Worm (Caenorhabditis elegans): ENCODE results near the gene gst-32.

gst-32 gene

ce11 chrII:15190971-15191370 is 12.6 kb upstream of the gst-32 start:
- no peak for TF ChIP-seq nhr-12 (tag; optimal IDR thresholded peaks at IDR 0.05)
- TF ChIP-seq nhr-11 (tag; optimal IDR thresholded peaks at IDR 0.05), result no peak
- TF ChIP-seq elt-2 (tag; optimal IDR thresholded peaks at IDR 0.05), result peak; percentile 66
- TF ChIP-seq fkh-10 (GFP tag; optimal IDR thresholded peaks at IDR 0.05), result no peak
- TF ChIP-seq mep-1 (tag; optimal IDR thresholded peaks at IDR 0.05), result no peak
- TF ChIP-seq unc-62 (GFP tag; optimal IDR thresholded peaks at IDR 0.05), result no peak
- TF ChIP-seq ces-1 (GFP tag; optimal IDR thresholded peaks at IDR 0.05), result no peak
- no peak for TF ChIP-seq dpl-1 (GFP tag; optimal IDR thresholded peaks at IDR 0.05)

ce11 chrII:15189956-15190355 is 11.6 kb upstream of the gst-32 start:
- TF ChIP-seq nhr-20 (tag; optimal IDR thresholded peaks at IDR 0.05), result no peak
- TF ChIP-seq lir-3 (tag; optimal IDR thresholded peaks at IDR 0.05; ENCODE audit: poor library complexity), result no peak
- peak; percentile 79 for TF ChIP-seq fkh-8 (tag; optimal IDR thresholded peaks at IDR 0.05)
- no peak for TF ChIP-seq elt-2 (tag; optimal IDR thresholded peaks at IDR 0.05)
- TF ChIP-seq nhr-77 (tag; optimal IDR thresholded peaks at IDR 0.05), result no peak
- TF ChIP-seq swsn-7 (tag; optimal IDR thresholded peaks at IDR 0.05), result peak; percentile 48
- no peak for TF ChIP-seq snpc-4 (tag; optimal IDR thresholded peaks at IDR 0.05)
- peak; percentile 28 for TF ChIP-seq mep-1 (tag; optimal IDR thresholded peaks at IDR 0.05)
- TF ChIP-seq fos-1 (tag; optimal IDR thresholded peaks at IDR 0.05), result peak; percentile 12
- TF ChIP-seq skn-1 (tag; optimal IDR thresholded peaks at IDR 0.05), result no peak
- peak in 2 of 3 experiments; percentile 28 to 50 for TF ChIP-seq ceh-82 (tag; optimal IDR thresholded peaks at IDR 0.05)
- no peak for TF ChIP-seq xbp-1 (tag; optimal IDR thresholded peaks at IDR 0.05)
- no peak for TF ChIP-seq fkh-4 (tag; optimal IDR thresholded peaks at IDR 0.05; ENCODE audit: borderline replicate concordance)
- TF ChIP-seq ztf-11 (tag; optimal IDR thresholded peaks at IDR 0.05), result no peak
- TF ChIP-seq pqm-1 (tag; optimal IDR thresholded peaks at IDR 0.05), result no peak
- TF ChIP-seq efl-3 (GFP tag; optimal IDR thresholded peaks at IDR 0.05), result no peak
- TF ChIP-seq irx-1 (tag; optimal IDR thresholded peaks at IDR 0.05), result no peak
- TF ChIP-seq Y116A8C.19 (tag; optimal IDR thresholded peaks at IDR 0.05; ENCODE audit: borderline replicate concordance), result no peak
- no peak for TF ChIP-seq ztf-4 (tag; optimal IDR thresholded peaks at IDR 0.05)
- peak in 1 of 2 experiments; percentile 39 for TF ChIP-seq mdl-1 (tag; optimal IDR thresholded peaks at IDR 0.05)
- TF ChIP-seq C34B4.2 (tag; optimal IDR thresholded peaks at IDR 0.05), result no peak
- peak; percentile 80 for TF ChIP-seq lin-14 (GFP tag; optimal IDR thresholded peaks at IDR 0.05)
- TF ChIP-seq ceh-8 (GFP tag; optimal IDR thresholded peaks at IDR 0.05), result no peak
- TF ChIP-seq jun-1 (tag; optimal IDR thresholded peaks at IDR 0.05), result no peak
- TF ChIP-seq unc-86 (tag; optimal IDR thresholded peaks at IDR 0.05), result no peak
- no peak for TF ChIP-seq nhr-11 (tag; optimal IDR thresholded peaks at IDR 0.05)
- TF ChIP-seq zip-4 (GFP tag; optimal IDR thresholded peaks at IDR 0.05), result no peak
- no peak for TF ChIP-seq ceh-90 (tag; optimal IDR thresholded peaks at IDR 0.05)
- no peak for TF ChIP-seq mab-9 (GFP tag; IDR thresholded peaks at IDR 0.05)
- no peak for TF ChIP-seq ceh-63 (GFP tag; optimal IDR thresholded peaks at IDR 0.05)
- TF ChIP-seq unc-62 (GFP tag; optimal IDR thresholded peaks at IDR 0.05), result no peak
- TF ChIP-seq nhr-85 (tag), result no peak
- TF ChIP-seq vab-15 (tag; optimal IDR thresholded peaks at IDR 0.05), result no peak
- peak; percentile 48 for TF ChIP-seq nhr-47 (tag; optimal IDR thresholded peaks at IDR 0.05)
- no peak for TF ChIP-seq lin-13 (GFP tag; optimal IDR thresholded peaks at IDR 0.05)
- no peak for TF ChIP-seq nhr-237 (tag; optimal IDR thresholded peaks at IDR 0.05)
- peak; percentile 19 to 29 for TF ChIP-seq lsy-2 (tag; optimal IDR thresholded peaks at IDR 0.05)
- no peak for TF ChIP-seq elt-3 (tag; optimal IDR thresholded peaks at IDR 0.05)
- TF ChIP-seq ceh-88 (GFP tag; IDR thresholded peaks at IDR 0.05), result no peak
- no peak for TF ChIP-seq tlp-1 (tag; optimal IDR thresholded peaks at IDR 0.05)
- TF ChIP-seq nhr-71 (tag; optimal IDR thresholded peaks at IDR 0.05), result peak; percentile 47
- TF ChIP-seq snu-23 (GFP tag; optimal IDR thresholded peaks at IDR 0.05), result peak; percentile 29
- peak; percentile 13 for TF ChIP-seq dsc-1 (tag; optimal IDR thresholded peaks at IDR 0.05)
- TF ChIP-seq ets-5 (GFP tag; IDR thresholded peaks at IDR 0.05), result no peak
- no peak for TF ChIP-seq hlh-4 (tag; optimal IDR thresholded peaks at IDR 0.05)
- no peak for TF ChIP-seq ces-1 (GFP tag; optimal IDR thresholded peaks at IDR 0.05)
- peak; percentile 35 to 41 for TF ChIP-seq efl-1 (optimal IDR thresholded peaks at IDR 0.05)
- peak; percentile 14 to 84 for TF ChIP-seq efl-1 (GFP tag; optimal IDR thresholded peaks at IDR 0.05 in 1 of 2)
- TF ChIP-seq dpl-1 (GFP tag; optimal IDR thresholded peaks at IDR 0.05), result peak in 1 of 3 experiments; percentile 13

Measured in whole organism, L1 larva.